Worm (Caenorhabditis elegans) whole organism, mixed stage, embryonic: ENCODE measurements around the gene fbxa-224.

Experiments used
- blmp-1 ChIP-seq: fragments of 150-350 bp; optimal IDR thresholded peaks from 2 replicates; lab custom pipeline; 2014; ENCODE audit warnings: missing biosample characterization, missing genetic modification characterization
- elt-3 ChIP-seq: fragments of 150-350 bp; optimal IDR thresholded peaks from 2 replicates; lab custom pipeline; 2014; ENCODE audit warnings: missing biosample characterization, missing genetic modification characterization
- lsy-2 ChIP-seq: fragments of 150-350 bp; optimal IDR thresholded peaks from 2 replicates; lab custom pipeline; 2014; ENCODE audit warnings: missing biosample characterization, missing genetic modification characterization
- mep-1 ChIP-seq: fragments of 150-350 bp; optimal IDR thresholded peaks from 2 replicates; lab custom pipeline; 2017; ENCODE audit warnings: missing biosample characterization, missing genetic modification reagents, missing genetic modification characterization, inconsistent platforms
- nhr-12 ChIP-seq: fragments of 150-350 bp; optimal IDR thresholded peaks from 2 replicates; lab custom pipeline; 2014; ENCODE audit warnings: missing biosample characterization, missing genetic modification characterization
- nhr-237 ChIP-seq: fragments of 150-350 bp; optimal IDR thresholded peaks from 2 replicates; lab custom pipeline; 2014; ENCODE audit warnings: missing biosample characterization, missing genetic modification characterization
- snpc-4 ChIP-seq: fragments of 150-350 bp; optimal IDR thresholded peaks from 2 replicates; lab custom pipeline; 2014; ENCODE audit warnings: missing biosample characterization, missing genetic modification characterization
- sptf-1 ChIP-seq: sonication (generic microtip); optimal IDR thresholded peaks from 2 replicates; lab custom pipeline; 2017; ENCODE audit warnings: mild to moderate bottlenecking, missing genetic modification characterization, moderate library complexity, missing compliant biosample characterization
- unc-39 ChIP-seq: fragments of 150-350 bp; optimal IDR thresholded peaks from 2 replicates; lab custom pipeline; 2014; ENCODE audit warnings: missing biosample characterization, missing genetic modification characterization
- unc-62 ChIP-seq: fragments of 150-350 bp; optimal IDR thresholded peaks from 2 replicates; lab custom pipeline; 2014; ENCODE audit warnings: missing biosample characterization, missing genetic modification reagents, missing genetic modification characterization

DNA sequence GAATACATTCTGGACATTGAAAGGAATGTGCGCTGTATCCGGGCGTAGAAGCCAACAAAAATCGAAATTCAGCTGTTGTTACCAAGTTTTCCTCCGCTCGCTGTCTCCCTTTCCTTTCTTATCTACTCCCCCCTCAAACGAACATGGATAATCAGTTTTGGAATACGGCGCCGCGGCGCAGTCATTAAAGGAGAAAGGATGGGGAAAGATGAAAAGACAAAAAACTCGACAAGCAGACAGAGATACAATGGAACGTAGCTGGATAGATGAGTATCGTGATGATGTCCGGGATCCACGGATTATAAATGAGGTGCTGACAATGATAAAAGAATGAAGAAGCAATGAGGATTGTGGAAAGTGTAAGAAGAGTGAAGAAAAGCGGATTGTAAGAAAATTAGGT, 2.6 kb downstream of the fbxa-224 start:
- TF ChIP-seq snpc-4 (tag; lab: Kevin White, UChicago) (no peak), nhr-12 (tag; lab: Kevin White, UChicago) (no peak), elt-3 (tag; lab: Kevin White, UChicago) (no peak), sptf-1 (tag; lab: Kevin White, UChicago) (no peak), nhr-237 (tag; lab: Kevin White, UChicago) (no peak), lsy-2 (no peak), blmp-1 (tag; lab: Kevin White, UChicago) (no peak), unc-62 (no peak), mep-1 (tag; lab: Kevin White, UChicago) (no peak), unc-39 (tag; lab: Kevin White, UChicago) (no peak)
